Fruit fly (Drosophila melanogaster) whole organism, embryonic: ENCODE data around the gene qjt.

Source experiments
- Blimp-1 ChIP-seq: fragments of 200-800 bp; sonication (Bioruptor generic); optimal IDR thresholded peaks from 3 replicates; lab custom pipeline; 2018; ENCODE audit warnings: missing biosample characterization, missing genetic modification characterization, mild to moderate bottlenecking, moderate library complexity, missing genetic modification reagents
- CG10147 ChIP-seq: fragments of 200-800 bp; sonication (Bioruptor generic); optimal IDR thresholded peaks from 2 replicates; lab custom pipeline; 2019; ENCODE audit warnings: missing biosample characterization, mild to moderate bottlenecking, missing genetic modification characterization, moderate library complexity
- CG11247 ChIP-seq: fragments of 200-800 bp; sonication (Bioruptor generic); IDR thresholded peaks from 2 replicates; pipeline ENCODE4 v1.3.6; 2022; ENCODE audit warnings: missing biosample characterization, missing genetic modification characterization
- CG12071 ChIP-seq: fragments of 200-800 bp; sonication (Bioruptor generic); optimal IDR thresholded peaks from 3 replicates; lab custom pipeline; 2018; ENCODE audit warnings: missing biosample characterization, mild to moderate bottlenecking, missing genetic modification characterization
- CG12219 ChIP-seq: fragments of 200-800 bp; sonication (Bioruptor generic); optimal IDR thresholded peaks from 3 replicates; lab custom pipeline; 2018; ENCODE audit warnings: missing biosample characterization, mild to moderate bottlenecking, missing genetic modification characterization
- CG12659 ChIP-seq: fragments of 200-800 bp; sonication (Bioruptor generic); optimal IDR thresholded peaks from 3 replicates; lab custom pipeline; 2017; ENCODE audit warnings: mild to moderate bottlenecking, missing biosample characterization, missing genetic modification reagents, missing genetic modification characterization
- CG14710 ChIP-seq: fragments of 200-800 bp; sonication (Bioruptor generic); optimal IDR thresholded peaks from 3 replicates; lab custom pipeline; 2019; ENCODE audit warnings: missing biosample characterization, mild to moderate bottlenecking, missing genetic modification characterization, moderate library complexity
- CG16863 ChIP-seq: fragments of 200-800 bp; sonication (Bioruptor generic); optimal IDR thresholded peaks from 3 replicates; lab custom pipeline; 2016; ENCODE audit warnings: missing biosample characterization, missing genetic modification characterization
- CG17359 ChIP-seq: fragments of 200-800 bp; sonication (Bioruptor generic); optimal IDR thresholded peaks from 3 replicates; lab custom pipeline; 2018; ENCODE audit warnings: missing biosample characterization, mild to moderate bottlenecking, missing genetic modification characterization, moderate library complexity
- CG42726 ChIP-seq: fragments of 200-800 bp; sonication (Bioruptor generic); IDR thresholded peaks from 2 replicates; pipeline ENCODE4 v1.3.6; 2022; ENCODE audit warnings: missing biosample characterization, missing genetic modification characterization; ENCODE audit not compliant: partially characterized antibody
- CG6254 ChIP-seq: fragments of 200-800 bp; sonication (Bioruptor generic); optimal IDR thresholded peaks from 3 replicates; lab custom pipeline; 2017; ENCODE audit warnings: mild to moderate bottlenecking, missing biosample characterization, missing genetic modification reagents, missing genetic modification characterization
- CG7556 ChIP-seq: fragments of 200-800 bp; sonication (Bioruptor generic); optimal IDR thresholded peaks from 2 replicates; lab custom pipeline; 2017; ENCODE audit warnings: missing biosample characterization, mild to moderate bottlenecking, missing genetic modification characterization
- CG8281 ChIP-seq: fragments of 200-800 bp; sonication (Bioruptor generic); optimal IDR thresholded peaks from 2 replicates; lab custom pipeline; 2018; ENCODE audit warnings: missing biosample characterization, mild to moderate bottlenecking, missing genetic modification characterization, moderate library complexity
- CG8388 ChIP-seq: fragments of 200-800 bp; sonication (Bioruptor generic); optimal IDR thresholded peaks from 2 replicates; lab custom pipeline; 2019; ENCODE audit warnings: missing biosample characterization, mild to moderate bottlenecking, missing genetic modification characterization, moderate library complexity
- CG9932 ChIP-seq: fragments of 200-800 bp; sonication (Bioruptor generic); IDR thresholded peaks from 2 replicates; pipeline ENCODE4 v1.3.6; 2022; ENCODE audit warnings: missing biosample characterization, missing genetic modification characterization
- D ChIP-seq, 2 experiments: fragments of 200-800 bp in 1 of 2; fragments of >200 bp in 1 of 2; sonication (Bioruptor generic) in 1 of 2; optimal IDR thresholded peaks; 2 replicates in 1 of 2; 3 replicates in 1 of 2; lab custom pipeline; 2017; ENCODE audit warnings: mild to moderate bottlenecking in 1 of 2, missing biosample characterization in 1 of 2, missing genetic modification characterization in 1 of 2, missing genetic modification reagents in 1 of 2
- D19A ChIP-seq: fragments of 200-800 bp; optimal IDR thresholded peaks from 3 replicates; lab custom pipeline; 2019; ENCODE audit warnings: missing biosample characterization, mild to moderate bottlenecking, missing genetic modification characterization, moderate library complexity
- Dbx ChIP-seq: fragments of 200-800 bp; sonication (Bioruptor generic); IDR thresholded peaks from 3 replicates; pipeline ENCODE4 v1.3.6; 2022; ENCODE audit warnings: missing biosample characterization, missing genetic modification characterization
- Dll ChIP-seq: fragments of 200-800 bp; sonication (Bioruptor generic); IDR thresholded peaks from 4 replicates; pipeline ENCODE4 v1.3.6; 2022; ENCODE audit warnings: missing biosample characterization, missing genetic modification characterization; ENCODE audit not compliant: partially characterized antibody
- Dref ChIP-seq: fragments of 200-800 bp; sonication (Bioruptor generic); IDR thresholded peaks from 2 replicates; pipeline ENCODE4 v1.3.6; 2022; ENCODE audit warnings: missing biosample characterization, missing genetic modification characterization
- Fer1 ChIP-seq: fragments of 200-800 bp; sonication (Bioruptor generic); optimal IDR thresholded peaks from 2 replicates; lab custom pipeline; 2017; ENCODE audit warnings: missing biosample characterization, mild to moderate bottlenecking, missing genetic modification characterization
- HLH3B ChIP-seq: fragments of 200-800 bp; sonication (Bioruptor generic); IDR thresholded peaks from 2 replicates; pipeline ENCODE4 v1.3.6; 2022; ENCODE audit warnings: missing biosample characterization, missing genetic modification characterization
- Oli ChIP-seq: fragments of 200-800 bp; sonication (Bioruptor generic); optimal IDR thresholded peaks from 2 replicates; lab custom pipeline; 2018; ENCODE audit warnings: missing biosample characterization, mild to moderate bottlenecking, missing genetic modification characterization, moderate library complexity
- Sox100B ChIP-seq: fragments of 200-800 bp; sonication (Bioruptor generic); optimal IDR thresholded peaks from 3 replicates; lab custom pipeline; 2018; ENCODE audit warnings: missing biosample characterization, mild to moderate bottlenecking, missing genetic modification characterization
- Ssrp ChIP-seq: fragments of 200-800 bp; sonication (Bioruptor generic); optimal IDR thresholded peaks from 2 replicates; lab custom pipeline; 2018; ENCODE audit warnings: missing biosample characterization, mild to moderate bottlenecking, missing genetic modification characterization, moderate library complexity
- Vsx1 ChIP-seq: fragments of 200-800 bp; sonication (Bioruptor generic); optimal IDR thresholded peaks from 2 replicates; lab custom pipeline; 2017; ENCODE audit warnings: missing biosample characterization, mild to moderate bottlenecking, missing genetic modification characterization, missing genetic modification reagents
- btn ChIP-seq: fragments of 200-800 bp; sonication (Bioruptor generic); optimal IDR thresholded peaks from 2 replicates; lab custom pipeline; 2016; ENCODE audit warnings: missing biosample characterization, missing genetic modification characterization
- chn ChIP-seq: fragments of 200-800 bp; sonication (Bioruptor generic); optimal IDR thresholded peaks from 2 replicates; lab custom pipeline; 2016; ENCODE audit warnings: missing biosample characterization, missing genetic modification characterization
- ci ChIP-seq: fragments of 200-800 bp; sonication (Bioruptor generic); IDR thresholded peaks from 3 replicates; pipeline ENCODE4 v1.3.6; 2022; ENCODE audit warnings: missing biosample characterization, missing genetic modification characterization
- dmrt11E ChIP-seq: fragments of 200-800 bp; sonication (Bioruptor generic); optimal IDR thresholded peaks from 3 replicates; lab custom pipeline; 2018; ENCODE audit warnings: missing biosample characterization, mild to moderate bottlenecking, missing genetic modification characterization, moderate library complexity
- ems ChIP-seq: fragments of 200-800 bp; sonication (Bioruptor generic); optimal IDR thresholded peaks from 3 replicates; lab custom pipeline; 2016; ENCODE audit warnings: missing biosample characterization, missing genetic modification characterization
- fd96Cb ChIP-seq: fragments of 200-800 bp; sonication (Bioruptor generic); optimal IDR thresholded peaks from 2 replicates; lab custom pipeline; 2018; ENCODE audit warnings: missing biosample characterization, mild to moderate bottlenecking, missing genetic modification characterization, moderate library complexity
- fru ChIP-seq: fragments of >200 bp; optimal IDR thresholded peaks from 2 replicates; lab custom pipeline; 2017
- gce ChIP-seq: fragments of 200-800 bp; sonication (Bioruptor generic); IDR thresholded peaks from 3 replicates; pipeline ENCODE4 v1.3.6; 2022; ENCODE audit warnings: missing biosample characterization, missing genetic modification characterization
- grau ChIP-seq: fragments of 200-800 bp; optimal IDR thresholded peaks from 3 replicates; lab custom pipeline; 2019; ENCODE audit warnings: missing biosample characterization, mild to moderate bottlenecking, missing genetic modification characterization, moderate library complexity
- lab ChIP-seq: fragments of 200-800 bp; sonication (Bioruptor generic); optimal IDR thresholded peaks from 3 replicates; lab custom pipeline; 2017; ENCODE audit warnings: missing biosample characterization, missing genetic modification characterization, mild to moderate bottlenecking, moderate library complexity, missing genetic modification reagents
- lola ChIP-seq, 3 experiments: fragments of >200 bp in 2 of 3; fragments of 200-800 bp in 1 of 3; sonication (Bioruptor generic) in 1 of 3; optimal IDR thresholded peaks; 2 replicates each; lab custom pipeline; 2017 to 2019; ENCODE audit warnings: missing biosample characterization in 3 of 3, missing genetic modification characterization in 3 of 3, mild to moderate bottlenecking in 1 of 3, moderate library complexity in 1 of 3
- pan ChIP-seq, 4 experiments: fragments of >200 bp in 3 of 4; fragments of 200-800 bp in 1 of 4; sonication (Bioruptor generic) in 1 of 4; optimal IDR thresholded peaks in 3 of 4; IDR thresholded peaks in 1 of 4; 2 replicates each; pipeline versions ENCODE4 v1.3.6 to Lab custom; 2017 to 2022; ENCODE audit warnings: missing biosample characterization in 2 of 4, missing genetic modification characterization in 2 of 4, mixed read lengths in 1 of 4
- prd ChIP-seq, 3 experiments: fragments of >200 bp in 2 of 3; fragments of 200-800 bp in 1 of 3; sonication (Bioruptor generic) in 1 of 3; optimal IDR thresholded peaks in 2 of 3; IDR thresholded peaks in 1 of 3; 2 replicates in 2 of 3; 3 replicates in 1 of 3; pipeline versions ENCODE4 v1.3.6 to Lab custom; 2017 to 2022; ENCODE audit warnings: missing biosample characterization in 1 of 3, missing genetic modification characterization in 1 of 3
- pzg ChIP-seq: fragments of 200-800 bp; sonication (Bioruptor generic); optimal IDR thresholded peaks from 3 replicates; lab custom pipeline; 2018; ENCODE audit warnings: missing biosample characterization, mild to moderate bottlenecking, missing genetic modification characterization, moderate library complexity
- sim ChIP-seq: fragments of 200-800 bp; sonication (Bioruptor generic); IDR thresholded peaks from 2 replicates; pipeline ENCODE4 v1.3.6; 2022; ENCODE audit warnings: missing biosample characterization, missing genetic modification characterization
- sima ChIP-seq: fragments of 200-800 bp; sonication (Bioruptor generic); optimal IDR thresholded peaks from 2 replicates; lab custom pipeline; 2016; ENCODE audit warnings: missing biosample characterization, missing genetic modification characterization
- tin ChIP-seq: fragments of 200-800 bp; sonication (Bioruptor generic); optimal IDR thresholded peaks from 3 replicates; lab custom pipeline; 2016; ENCODE audit warnings: missing biosample characterization, missing genetic modification characterization
- toy ChIP-seq: fragments of 200-800 bp; sonication (Bioruptor generic); IDR thresholded peaks from 2 replicates; pipeline ENCODE4 v1.3.6; 2022; ENCODE audit warnings: missing biosample characterization, missing genetic modification characterization
- trem ChIP-seq: fragments of 200-800 bp; optimal IDR thresholded peaks from 3 replicates; lab custom pipeline; 2019; ENCODE audit warnings: missing biosample characterization, mild to moderate bottlenecking, missing genetic modification characterization, moderate library complexity
- tup ChIP-seq: fragments of 200-800 bp; sonication (Bioruptor generic); optimal IDR thresholded peaks from 2 replicates; lab custom pipeline; 2016; ENCODE audit warnings: missing biosample characterization, mild to moderate bottlenecking, missing genetic modification characterization, moderate library complexity
- tx ChIP-seq: fragments of 200-800 bp; sonication (Bioruptor generic); optimal IDR thresholded peaks from 2 replicates; lab custom pipeline; 2016; ENCODE audit warnings: missing biosample characterization, missing genetic modification characterization

The qjt gene

dm6 chr3L:17457695-17458242 is 21.1 kb upstream of the qjt start:
- TF ChIP-seq Fer1 (GFP tag; lab: Kevin White, UChicago), result peak; percentile 26
- TF ChIP-seq tin, result no peak
- TF ChIP-seq Sox100B (GFP tag; lab: Kevin White, UChicago), result peak; percentile 26
- no peak for TF ChIP-seq HLH3B (GFP tag; lab: Robert Waterston, UW)
- TF ChIP-seq toy (GFP tag; lab: Robert Waterston, UW), result no peak
- TF ChIP-seq tup (GFP tag; lab: Kevin White, UChicago), result no peak
- TF ChIP-seq Dll (GFP tag; lab: Robert Waterston, UW), result no peak
- no peak for TF ChIP-seq CG12219 (GFP tag; lab: Kevin White, UChicago)
- no peak for TF ChIP-seq Dref (GFP tag; lab: Robert Waterston, UW)
- no peak for TF ChIP-seq ems (GFP tag; lab: Kevin White, UChicago)
- no peak for TF ChIP-seq CG42726 (GFP tag; lab: Robert Waterston, UW)
- peak; percentile 30 for TF ChIP-seq CG17359 (tag; lab: Kevin White, UChicago)
- TF ChIP-seq fru (lab: Kevin White, UChicago), result no peak
- TF ChIP-seq D (optimal IDR thresholded peaks at IDR 0.05; lab: Kevin White, UChicago), result no peak
- peak; percentile 8 for TF ChIP-seq D (GFP tag; optimal IDR thresholded peaks at IDR 0.05; lab: Kevin White, UChicago)
- peak in 1 of 3 experiments; percentile 18 for TF ChIP-seq lola (GFP tag; optimal IDR thresholded peaks at IDR 0.05; lab: Kevin White, UChicago)
- TF ChIP-seq pan (optimal IDR thresholded peaks at IDR 0.05; lab: Kevin White, UChicago), result no peak
- TF ChIP-seq pan (GFP tag; optimal IDR thresholded peaks at IDR 0.05 in 1 of 2, IDR thresholded peaks at IDR 0.05 in 1 of 2), result peak in 1 of 2 experiments; percentile 26
- 0 out of 3 replicates have a peak, but pooled peaks have one; percentile 36 for TF ChIP-seq ci (GFP tag; lab: Robert Waterston, UW)
- TF ChIP-seq CG8281 (tag; lab: Kevin White, UChicago), result no peak
- no peak for TF ChIP-seq prd (optimal IDR thresholded peaks at IDR 0.05; lab: Kevin White, UChicago)
- peak; percentile 29; the same call in 1 of the 3 replicates for TF ChIP-seq prd (GFP tag; IDR thresholded peaks at IDR 0.05; lab: Robert Waterston, UW)
- TF ChIP-seq Vsx1 (GFP tag; lab: Kevin White, UChicago), result no peak
- peak; percentile 47 for TF ChIP-seq dmrt11E (tag; lab: Kevin White, UChicago)
- TF ChIP-seq chn, result no peak
- TF ChIP-seq D19A (tag; lab: Kevin White, UChicago), result peak; percentile 52
- TF ChIP-seq CG9932 (GFP tag; lab: Robert Waterston, UW), result no peak
- peak; percentile 23 for TF ChIP-seq CG14710 (tag; lab: Kevin White, UChicago)
- peak; percentile 43 for TF ChIP-seq CG8388
- no peak for TF ChIP-seq CG12071 (GFP tag; lab: Kevin White, UChicago)
- TF ChIP-seq Blimp-1 (GFP tag; lab: Kevin White, UChicago), result peak; percentile 37
- peak; percentile 25 for TF ChIP-seq Oli (tag; lab: Kevin White, UChicago)
- peak; percentile 6 for TF ChIP-seq CG12659
- no peak for TF ChIP-seq tx (GFP tag; lab: Kevin White, UChicago)
- TF ChIP-seq pzg (GFP tag; lab: Kevin White, UChicago), result no peak
- peak; percentile 73 for TF ChIP-seq grau
- TF ChIP-seq sima (GFP tag; lab: Kevin White, UChicago), result no peak
- TF ChIP-seq CG16863 (GFP tag; lab: Kevin White, UChicago), result no peak
- peak; percentile 17 for TF ChIP-seq trem
- TF ChIP-seq CG7556 (GFP tag; lab: Kevin White, UChicago), result peak; percentile 26
- no peak for TF ChIP-seq gce (GFP tag; lab: Robert Waterston, UW)
- TF ChIP-seq btn (GFP tag; lab: Kevin White, UChicago), result no peak
- TF ChIP-seq Dbx (GFP tag; lab: Robert Waterston, UW), result no peak
- peak; percentile 40 for TF ChIP-seq Ssrp (tag; lab: Kevin White, UChicago)
- TF ChIP-seq CG6254 (GFP tag; lab: Kevin White, UChicago), result peak; percentile 32
- TF ChIP-seq fd96Cb, result peak; percentile 14
- no peak for TF ChIP-seq CG11247 (GFP tag; lab: Robert Waterston, UW)
- no peak for TF ChIP-seq CG10147 (GFP tag; lab: Kevin White, UChicago)
- 0 out of 2 replicates have a peak, but pooled peaks have one; percentile 28 for TF ChIP-seq sim (GFP tag; lab: Robert Waterston, UW)
- TF ChIP-seq lab (GFP tag; lab: Kevin White, UChicago), result peak; percentile 47
